Worm (Caenorhabditis elegans) whole organism, L2 larva: ENCODE data around the gene csn-3.

ENCODE experiments used
- C34F6.9 ChIP-seq: fragments of 150-350 bp; optimal IDR thresholded peaks from 2 replicates; lab custom pipeline; 2014; ENCODE audit warnings: missing biosample characterization, missing genetic modification characterization
- F13H6.1 ChIP-seq: sonication (generic microtip); optimal IDR thresholded peaks from 2 replicates; lab custom pipeline; 2016; ENCODE audit warnings: missing genetic modification characterization, missing compliant biosample characterization
- R02D3.7 ChIP-seq: fragments of 150-350 bp; optimal IDR thresholded peaks from 2 replicates; lab custom pipeline; 2014; ENCODE audit warnings: missing biosample characterization, missing genetic modification characterization
- Y55F3AM.14 ChIP-seq: fragments of 200-800 bp; sonication (Bioruptor generic); optimal IDR thresholded peaks from 2 replicates; lab custom pipeline; 2018; ENCODE audit warnings: mild to moderate bottlenecking, missing genetic modification characterization, missing compliant biosample characterization
- ZK546.5 ChIP-seq: sonication (generic microtip); optimal IDR thresholded peaks from 2 replicates; lab custom pipeline; 2017; ENCODE audit warnings: missing biosample characterization, missing genetic modification characterization
- ceh-16 ChIP-seq: fragments of 150-350 bp; optimal IDR thresholded peaks from 2 replicates; lab custom pipeline; 2014; ENCODE audit warnings: missing biosample characterization, missing genetic modification characterization
- ceh-82 ChIP-seq: fragments of 150-350 bp; optimal IDR thresholded peaks from 2 replicates; lab custom pipeline; 2014; ENCODE audit warnings: missing biosample characterization, missing genetic modification characterization
- crh-2 ChIP-seq: sonication (generic microtip); optimal IDR thresholded peaks from 2 replicates; lab custom pipeline; 2017; ENCODE audit warnings: missing biosample characterization, missing genetic modification characterization
- egl-27 ChIP-seq: sonication (generic microtip); optimal IDR thresholded peaks from 3 replicates; lab custom pipeline; 2017; ENCODE audit warnings: missing biosample characterization, missing genetic modification reagents, missing genetic modification characterization
- elt-3 ChIP-seq: sonication (generic microtip); optimal IDR thresholded peaks from 2 replicates; lab custom pipeline; 2017; ENCODE audit warnings: missing biosample characterization, missing genetic modification characterization
- fos-1 ChIP-seq: fragments of 150-350 bp; optimal IDR thresholded peaks from 2 replicates; lab custom pipeline; 2014; ENCODE audit warnings: missing biosample characterization, missing genetic modification characterization
- gmeb-1 ChIP-seq: fragments of 150-350 bp; optimal IDR thresholded peaks from 2 replicates; lab custom pipeline; 2014; ENCODE audit warnings: missing biosample characterization, missing genetic modification characterization
- lin-39 ChIP-seq: fragments of 150-350 bp; optimal IDR thresholded peaks from 2 replicates; lab custom pipeline; 2014; ENCODE audit warnings: missing biosample characterization, missing genetic modification reagents, missing genetic modification characterization
- lsy-2 ChIP-seq, 2 experiments: fragments of 150-350 bp in 1 of 2; sonication (generic microtip) in 1 of 2; optimal IDR thresholded peaks; 2 replicates each; lab custom pipeline; 2014 to 2017; ENCODE audit warnings: missing biosample characterization in 2 of 2, missing genetic modification characterization in 2 of 2
- mbf-1 ChIP-seq: sonication (generic microtip); optimal IDR thresholded peaks from 2 replicates; lab custom pipeline; 2017; ENCODE audit warnings: missing biosample characterization, missing genetic modification characterization
- mdl-1 ChIP-seq, 2 experiments: fragments of 150-350 bp in 1 of 2; sonication (generic microtip) in 1 of 2; optimal IDR thresholded peaks; 2 replicates each; lab custom pipeline; 2017; ENCODE audit warnings: missing biosample characterization in 2 of 2, missing genetic modification characterization in 2 of 2
- nhr-10 ChIP-seq: sonication (generic microtip); optimal IDR thresholded peaks from 2 replicates; lab custom pipeline; 2017; ENCODE audit warnings: missing biosample characterization, missing genetic modification characterization
- nhr-11 ChIP-seq: fragments of 150-350 bp; optimal IDR thresholded peaks from 2 replicates; lab custom pipeline; 2014; ENCODE audit warnings: missing biosample characterization, missing genetic modification characterization
- nhr-12 ChIP-seq: fragments of 150-350 bp; optimal IDR thresholded peaks from 2 replicates; lab custom pipeline; 2014; ENCODE audit warnings: missing biosample characterization, missing genetic modification characterization
- nhr-129 ChIP-seq: fragments of 150-350 bp; optimal IDR thresholded peaks from 2 replicates; lab custom pipeline; 2014; ENCODE audit warnings: missing biosample characterization, missing genetic modification characterization
- nhr-21 ChIP-seq: fragments of 150-350 bp; optimal IDR thresholded peaks from 2 replicates; lab custom pipeline; 2014; ENCODE audit warnings: missing biosample characterization, missing genetic modification characterization
- nhr-237 ChIP-seq: fragments of 150-350 bp; optimal IDR thresholded peaks from 2 replicates; lab custom pipeline; 2014; ENCODE audit warnings: missing biosample characterization, missing genetic modification characterization
- nhr-25 ChIP-seq: fragments of 150-350 bp; sonication (generic microtip); optimal IDR thresholded peaks from 3 replicates; lab custom pipeline; 2014; ENCODE audit warnings: missing biosample characterization, missing genetic modification characterization
- nhr-77 ChIP-seq: fragments of 150-350 bp; optimal IDR thresholded peaks from 2 replicates; lab custom pipeline; 2014; ENCODE audit warnings: missing biosample characterization, missing genetic modification characterization
- peb-1 ChIP-seq: fragments of 150-350 bp; optimal IDR thresholded peaks from 2 replicates; lab custom pipeline; 2014; ENCODE audit warnings: missing biosample characterization, missing genetic modification characterization
- sem-4 ChIP-seq: fragments of 150-350 bp; optimal IDR thresholded peaks from 2 replicates; lab custom pipeline; 2014; ENCODE audit warnings: missing biosample characterization, missing genetic modification reagents, missing genetic modification characterization
- sma-3 ChIP-seq: sonication (generic microtip); optimal IDR thresholded peaks from 2 replicates; lab custom pipeline; 2016; ENCODE audit warnings: missing genetic modification reagents, missing genetic modification characterization, missing compliant biosample characterization
- sma-9 ChIP-seq, 2 experiments: fragments of 150-350 bp in 1 of 2; sonication (generic microtip) in 1 of 2; optimal IDR thresholded peaks; 2 replicates each; lab custom pipeline; 2014 to 2016; ENCODE audit warnings: missing genetic modification characterization in 2 of 2, mild to moderate bottlenecking in 1 of 2, missing biosample characterization in 1 of 2, missing compliant biosample characterization in 1 of 2, missing genetic modification reagents in 1 of 2, moderate library complexity in 1 of 2
- snpc-4 ChIP-seq: fragments of 150-350 bp; optimal IDR thresholded peaks from 2 replicates; lab custom pipeline; 2014; ENCODE audit warnings: missing biosample characterization, missing genetic modification characterization
- unc-55 ChIP-seq: fragments of 150-350 bp; sonication (generic microtip); optimal IDR thresholded peaks from 3 replicates; lab custom pipeline; 2014; ENCODE audit warnings: missing biosample characterization, missing genetic modification reagents, missing genetic modification characterization
- unc-62 ChIP-seq: fragments of 150-350 bp; optimal IDR thresholded peaks from 2 replicates; lab custom pipeline; 2014; ENCODE audit warnings: missing biosample characterization, missing genetic modification reagents, missing genetic modification characterization
- zag-1 ChIP-seq: fragments of 150-350 bp; optimal IDR thresholded peaks from 2 replicates; lab custom pipeline; 2014; ENCODE audit warnings: missing biosample characterization, missing genetic modification characterization
- ztf-1 ChIP-seq: fragments of 200-800 bp; sonication (Bioruptor generic); conservative IDR thresholded peaks from 2 replicates; pipeline ENCODE4 v1.3.6; 2022; ENCODE audit warnings: missing genetic modification characterization, missing compliant biosample characterization
- ztf-11 ChIP-seq: sonication (generic microtip); optimal IDR thresholded peaks from 2 replicates; lab custom pipeline; 2017; ENCODE audit warnings: missing biosample characterization, missing genetic modification characterization
- ztf-4 ChIP-seq: fragments of 150-350 bp; optimal IDR thresholded peaks from 2 replicates; lab custom pipeline; 2014; ENCODE audit warnings: missing biosample characterization, missing genetic modification characterization

Gene csn-3

ce11 chrIV:192046-192445, 2.5 kb upstream of the csn-3 start, which contains the start of gene Y38C1AA.12 (continued):
- TF ChIP-seq unc-55 (GFP tag; lab: Kevin White, UChicago): peak; percentile 84
- no peak for TF ChIP-seq unc-62 (GFP tag; lab: Kevin White, UChicago)
- TF ChIP-seq mbf-1 (tag; lab: Kevin White, UChicago): no peak
- TF ChIP-seq Y55F3AM.14 (GFP tag; lab: Kevin White, UChicago): peak; percentile 65
- peak; percentile 82 for TF ChIP-seq F13H6.1
- TF ChIP-seq nhr-11 (tag; lab: Kevin White, UChicago): no peak
- TF ChIP-seq sma-9 (GFP tag; optimal IDR thresholded peaks at IDR 0.05; lab: Kevin White, UChicago): peak; percentile 88
- TF ChIP-seq sma-9 (tag; optimal IDR thresholded peaks at IDR 0.05; lab: Kevin White, UChicago): no peak
- TF ChIP-seq, all 48 proteins: peak for 23

- no peak for TF ChIP-seq C34F6.9
- TF ChIP-seq unc-62 (GFP tag; lab: Kevin White, UChicago): no peak
- TF ChIP-seq nhr-11 (tag; lab: Kevin White, UChicago): no peak
- no peak for TF ChIP-seq lsy-2 (tag; optimal IDR thresholded peaks at IDR 0.05; lab: Kevin White, UChicago)
- TF ChIP-seq snpc-4 (tag; lab: Kevin White, UChicago): no peak
- no peak for TF ChIP-seq sma-3 (GFP tag; lab: Kevin White, UChicago)
- no peak for TF ChIP-seq ZK546.5
- no peak for TF ChIP-seq elt-3 (tag; lab: Kevin White, UChicago)
- no peak for TF ChIP-seq mdl-1 (tag; optimal IDR thresholded peaks at IDR 0.05; lab: Kevin White, UChicago)
- no peak for TF ChIP-seq zag-1 (tag; lab: Kevin White, UChicago)
- no peak for TF ChIP-seq ztf-1 (GFP tag; lab: Robert Waterston, UW)
- no peak for TF ChIP-seq nhr-237
- TF ChIP-seq lin-39 (tag; lab: Kevin White, UChicago): no peak
- TF ChIP-seq nhr-12 (tag; lab: Kevin White, UChicago): no peak
- no peak for TF ChIP-seq Y55F3AM.14 (GFP tag; lab: Kevin White, UChicago)
- TF ChIP-seq egl-27 (tag; lab: Kevin White, UChicago): no peak
- no peak for TF ChIP-seq crh-2 (tag; lab: Kevin White, UChicago)
- TF ChIP-seq ztf-11 (tag; lab: Kevin White, UChicago): no peak
- TF ChIP-seq ceh-82 (tag; lab: Kevin White, UChicago): no peak
These were observed 8.5 kb downstream of the csn-3 start, which contains the start of gene gfrp-1 for ce11 chrIV:202921-203652. Gene gfrp-1 (plus strand): TSS chrIV:203602.

- TF ChIP-seq Y55F3AM.14 (GFP tag; lab: Kevin White, UChicago): no peak
- TF ChIP-seq ztf-1 (GFP tag; lab: Robert Waterston, UW): no peak
- TF ChIP-seq sem-4 (tag; lab: Kevin White, UChicago): no peak
- TF ChIP-seq crh-2 (tag; lab: Kevin White, UChicago): no peak
- TF ChIP-seq gmeb-1 (tag; lab: Kevin White, UChicago): no peak
- TF ChIP-seq nhr-10: no peak
- TF ChIP-seq nhr-12 (tag; lab: Kevin White, UChicago): no peak
- no peak for TF ChIP-seq nhr-77
- TF ChIP-seq peb-1 (tag; lab: Kevin White, UChicago): no peak
- no peak for TF ChIP-seq ceh-16 (tag; lab: Kevin White, UChicago)
- no peak for TF ChIP-seq nhr-25 (tag; lab: Kevin White, UChicago)
- no peak for TF ChIP-seq ztf-4
- TF ChIP-seq R02D3.7 (tag; lab: Kevin White, UChicago): no peak
- no peak for TF ChIP-seq fos-1 (tag; lab: Kevin White, UChicago)
- no peak for TF ChIP-seq nhr-21 (tag; lab: Kevin White, UChicago)
- no peak for TF ChIP-seq nhr-129
These were observed 10.5 kb downstream of the csn-3 start, which contains the start of gene coa-1 for ce11 chrIV:204998-205397. Gene coa-1 (plus strand): TSS chrIV:205298.

- TF ChIP-seq ztf-1 (GFP tag; lab: Robert Waterston, UW) (no peak), fos-1 (tag; lab: Kevin White, UChicago) (no peak), nhr-21 (tag; lab: Kevin White, UChicago) (no peak), sem-4 (tag; lab: Kevin White, UChicago) (no peak), zag-1 (tag; lab: Kevin White, UChicago) (no peak), unc-62 (GFP tag; lab: Kevin White, UChicago) (no peak)
These were observed 13.3 kb downstream of the csn-3 start, which contains the start of gene Y38C1AA.1 for ce11 chrIV:207885-208284. Gene Y38C1AA.1 (plus strand): TSS chrIV:208185.
